Fruit fly (Drosophila melanogaster) whole organism, prepupa: ENCODE measurements around the gene tweek.

Experiments used
- CG11294 ChIP-seq: fragments of 200-800 bp; sonication (Bioruptor generic); IDR thresholded peaks from 2 replicates; pipeline ENCODE4 v1.3.6; 2022; ENCODE audit warnings: missing biosample characterization, missing genetic modification characterization
- CG11762 ChIP-seq: fragments of 200-800 bp; sonication (Bioruptor generic); optimal IDR thresholded peaks from 3 replicates; lab custom pipeline; 2016; ENCODE audit warnings: missing biosample characterization, missing genetic modification characterization; ENCODE audit not compliant: insufficient read depth
- CG34406 ChIP-seq: fragments of 200-800 bp; sonication (Bioruptor generic); optimal IDR thresholded peaks from 3 replicates; lab custom pipeline; 2016; ENCODE audit warnings: missing biosample characterization, missing genetic modification characterization
- CG6163 ChIP-seq: fragments of 200-800 bp; sonication (Bioruptor generic); IDR thresholded peaks from 3 replicates; pipeline ENCODE4 v1.3.6; 2022; ENCODE audit warnings: missing biosample characterization, missing genetic modification characterization
- CG6854 ChIP-seq: fragments of 200-800 bp; sonication (Bioruptor generic); optimal IDR thresholded peaks from 2 replicates; lab custom pipeline; 2017; ENCODE audit warnings: missing biosample characterization, mild to moderate bottlenecking, missing genetic modification characterization
- CG9139 ChIP-seq: fragments of 200-800 bp; sonication (Bioruptor generic); optimal IDR thresholded peaks from 3 replicates; lab custom pipeline; 2017; ENCODE audit warnings: missing biosample characterization, mild to moderate bottlenecking, missing genetic modification characterization
- Ets96B ChIP-seq: fragments of 200-800 bp; optimal IDR thresholded peaks from 2 replicates; lab custom pipeline; 2019; ENCODE audit warnings: missing biosample characterization, mild to moderate bottlenecking, missing genetic modification characterization, moderate library complexity
- svp ChIP-seq: fragments of 200-800 bp; sonication (Bioruptor generic); peaks from one replicate; lab custom pipeline; 2016; ENCODE audit warnings: missing biosample characterization, missing genetic modification characterization

DNA sequence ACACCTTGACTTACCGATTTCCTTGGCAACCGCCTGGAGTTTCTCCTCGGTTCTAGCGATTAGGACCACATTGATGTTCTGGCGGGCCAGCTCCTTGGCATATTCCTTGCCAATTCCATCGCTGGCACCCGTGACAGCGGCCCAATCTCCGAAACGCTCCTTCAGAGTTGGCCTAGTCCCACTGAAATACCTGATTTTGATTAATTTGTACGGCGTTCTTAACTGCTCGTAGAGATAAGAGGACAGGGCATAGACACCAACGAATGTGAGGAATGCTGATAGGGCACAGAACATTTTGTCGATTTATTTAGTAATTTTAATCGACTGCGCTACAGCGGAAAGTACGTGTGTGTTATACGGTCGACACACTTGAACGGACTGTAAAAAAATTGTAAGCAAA is 27.2 kb upstream of the tweek start, which contains the start of gene CG6012:
- TF ChIP-seq CG6163 (GFP tag; lab: Robert Waterston, UW): no peak
- TF ChIP-seq CG9139 (GFP tag; lab: Kevin White, UChicago): no peak
- TF ChIP-seq CG11294: no peak
- no peak for TF ChIP-seq CG11762 (GFP tag; lab: Kevin White, UChicago)
- no peak for TF ChIP-seq svp
- TF ChIP-seq CG34406 (GFP tag; lab: Kevin White, UChicago): no peak
- TF ChIP-seq Ets96B (tag; lab: Kevin White, UChicago): no peak
- TF ChIP-seq CG6854 (GFP tag; lab: Kevin White, UChicago): no peak
